Worm (Caenorhabditis elegans): Measurements from ENCODE around the gene mtss-1.

The mtss-1 gene

ce11 chrIII:8797211-8797733 lies 29.2 kb downstream of the mtss-1 start (continued):
- TF ChIP-seq ZK337.2 (GFP tag; IDR thresholded peaks at IDR 0.05) (0 out of 2 replicates have a peak, but pooled peaks have one; percentile 41), F49E8.2 (tag; optimal IDR thresholded peaks at IDR 0.05; ENCODE audit: borderline replicate concordance) (no peak), duxl-1 (tag; optimal IDR thresholded peaks at IDR 0.05; ENCODE audit: poor library complexity) (no peak), dve-1 (tag; optimal IDR thresholded peaks at IDR 0.05; ENCODE audit: insufficient read depth) (peak; percentile 97), mes-2 (tag; optimal IDR thresholded peaks at IDR 0.05; ENCODE audit: poor library complexity, severe bottlenecking) (peak; percentile 56), hlh-11 (tag; optimal IDR thresholded peaks at IDR 0.05) (peak; percentile 99), nhr-102 (tag; optimal IDR thresholded peaks at IDR 0.05) (peak; percentile 78), snpc-1.2 (GFP tag; IDR thresholded peaks at IDR 0.05) (no peak), D1046.2 (GFP tag; IDR thresholded peaks at IDR 0.05) (no peak), zfp-3 (GFP tag; conservative IDR thresholded peaks at IDR 0.05) (0 out of 2 replicates have a peak, but pooled peaks have one; percentile 21), set-16 (GFP tag; IDR thresholded peaks at IDR 0.05) (peak; percentile 58), lim-7 (GFP tag; IDR thresholded peaks at IDR 0.05) (0 out of 2 replicates have a peak, but pooled peaks have one; percentile 43), Y48G9A.11 (GFP tag; IDR thresholded peaks at IDR 0.05) (no peak), nhr-25 (tag; optimal IDR thresholded peaks at IDR 0.05; ENCODE audit: borderline replicate concordance, insufficient read depth) (peak; percentile 8), F10B5.3 (tag; optimal IDR thresholded peaks at IDR 0.05) (peak; percentile 23), dmd-6 (GFP tag; IDR thresholded peaks at IDR 0.05) (peak; percentile 96), php-3 (GFP tag; IDR thresholded peaks at IDR 0.05) (peak; percentile 73), nhr-6 (tag; optimal IDR thresholded peaks at IDR 0.05) (peak; percentile 40), madf-9 (GFP tag; conservative IDR thresholded peaks at IDR 0.05) (0 out of 2 replicates have a peak, but pooled peaks have one; percentile 27), unc-39 (tag; optimal IDR thresholded peaks at IDR 0.05) (no peak), nhr-28 (tag; optimal IDR thresholded peaks at IDR 0.05) (peak; percentile 99), nhr-76 (tag; optimal IDR thresholded peaks at IDR 0.05) (no peak), vab-7 (GFP tag; IDR thresholded peaks at IDR 0.05) (no peak), nhr-111 (GFP tag; optimal IDR thresholded peaks at IDR 0.05) (no peak), ces-1 (GFP tag; optimal IDR thresholded peaks at IDR 0.05) (no peak), daf-12 (tag; optimal IDR thresholded peaks at IDR 0.05) (no peak), dmd-9 (GFP tag; IDR thresholded peaks at IDR 0.05) (no peak), spr-1 (tag; optimal IDR thresholded peaks at IDR 0.05) (peak; percentile 64), madf-5 (GFP tag; IDR thresholded peaks at IDR 0.05) (0 out of 4 replicates have a peak, but pooled peaks have one; percentile 50), nhr-42 (GFP tag; IDR thresholded peaks at IDR 0.05) (no peak), saeg-2 (GFP tag; IDR thresholded peaks at IDR 0.05) (peak; percentile 46; the same call in 1 of the 2 replicates), mdl-1 (tag; optimal IDR thresholded peaks at IDR 0.05) (peak; percentile 77 to 97), lin-1 (GFP tag; IDR thresholded peaks at IDR 0.05) (peak; percentile 70), zag-1 (tag; optimal IDR thresholded peaks at IDR 0.05) (no peak), aly-2 (tag; optimal IDR thresholded peaks at IDR 0.05) (no peak), Y105C5A.15 (GFP tag; IDR thresholded peaks at IDR 0.05) (no peak), zip-2 (tag; optimal IDR thresholded peaks at IDR 0.05) (no peak), rbr-2 (tag; optimal IDR thresholded peaks at IDR 0.05) (peak; percentile 92), ZK546.5 (tag; optimal IDR thresholded peaks at IDR 0.05) (peak in 1 of 2 experiments; percentile 21), nhr-48 (tag; optimal IDR thresholded peaks at IDR 0.05) (peak; percentile 93), zfp-2 (tag; optimal IDR thresholded peaks at IDR 0.05) (peak; percentile 57), tra-1 (GFP tag; IDR thresholded peaks at IDR 0.05) (peak; percentile 68), daf-8 (GFP tag; IDR thresholded peaks at IDR 0.05) (no peak), lsy-2 (tag; optimal IDR thresholded peaks at IDR 0.05) (peak; percentile 90 to 94), ctbp-1 (GFP tag; IDR thresholded peaks at IDR 0.05) (peak; percentile 92), F37D6.2 (tag; optimal IDR thresholded peaks at IDR 0.05) (peak; percentile 80), nhr-41 (GFP tag; IDR thresholded peaks at IDR 0.05) (peak; percentile 54; the same call in 1 of the 2 replicates), ceh-20 (GFP tag; IDR thresholded peaks at IDR 0.05) (peak; percentile 69; the same call in 1 of the 2 replicates), lir-3 (tag; optimal IDR thresholded peaks at IDR 0.05) (no peak), lin-15B (tag; optimal IDR thresholded peaks at IDR 0.05) (no peak)
